Worm (Caenorhabditis elegans) whole organism, L2 larva: ENCODE data around the gene T26C12.2.
"Not testable (repeated sequence)": the region's sequence is repeated elsewhere in the genome, so short reads cannot be mapped to it uniquely, and the experiment has no call there.

Experiments
- C34F6.9 ChIP-seq: fragments of 150-350 bp; optimal IDR thresholded peaks from 2 replicates; lab custom pipeline; 2014; ENCODE audit warnings: missing biosample characterization, missing genetic modification characterization
- F13H6.1 ChIP-seq: sonication (generic microtip); optimal IDR thresholded peaks from 2 replicates; lab custom pipeline; 2016; ENCODE audit warnings: missing genetic modification characterization, missing compliant biosample characterization
- R02D3.7 ChIP-seq: fragments of 150-350 bp; optimal IDR thresholded peaks from 2 replicates; lab custom pipeline; 2014; ENCODE audit warnings: missing biosample characterization, missing genetic modification characterization
- Y55F3AM.14 ChIP-seq: fragments of 200-800 bp; sonication (Bioruptor generic); optimal IDR thresholded peaks from 2 replicates; lab custom pipeline; 2018; ENCODE audit warnings: mild to moderate bottlenecking, missing genetic modification characterization, missing compliant biosample characterization
- ZK546.5 ChIP-seq: sonication (generic microtip); optimal IDR thresholded peaks from 2 replicates; lab custom pipeline; 2017; ENCODE audit warnings: missing biosample characterization, missing genetic modification characterization
- alr-1 ChIP-seq: fragments of 150-350 bp; optimal IDR thresholded peaks from 2 replicates; lab custom pipeline; 2014; ENCODE audit warnings: missing biosample characterization, missing genetic modification characterization
- ama-1 ChIP-seq: fragments of 150-350 bp; optimal IDR thresholded peaks from 2 replicates; lab custom pipeline; 2018; ENCODE audit warnings: inconsistent platforms
- blmp-1 ChIP-seq: sonication (generic microtip); optimal IDR thresholded peaks from 2 replicates; lab custom pipeline; 2017; ENCODE audit warnings: missing genetic modification characterization, mild to moderate bottlenecking, missing compliant biosample characterization, antibody characterized with exemption, moderate library complexity; ENCODE audit not compliant: insufficient read depth
- ceh-16 ChIP-seq: fragments of 150-350 bp; optimal IDR thresholded peaks from 2 replicates; lab custom pipeline; 2014; ENCODE audit warnings: missing biosample characterization, missing genetic modification characterization
- ceh-82 ChIP-seq: fragments of 150-350 bp; optimal IDR thresholded peaks from 2 replicates; lab custom pipeline; 2014; ENCODE audit warnings: missing biosample characterization, missing genetic modification characterization
- crh-2 ChIP-seq: sonication (generic microtip); optimal IDR thresholded peaks from 2 replicates; lab custom pipeline; 2017; ENCODE audit warnings: missing biosample characterization, missing genetic modification characterization
- dmd-4 ChIP-seq: sonication (generic microtip); optimal IDR thresholded peaks from 2 replicates; lab custom pipeline; 2017; ENCODE audit warnings: missing biosample characterization, missing genetic modification characterization
- egl-27 ChIP-seq: sonication (generic microtip); optimal IDR thresholded peaks from 3 replicates; lab custom pipeline; 2017; ENCODE audit warnings: missing biosample characterization, missing genetic modification reagents, missing genetic modification characterization
- fos-1 ChIP-seq: fragments of 150-350 bp; optimal IDR thresholded peaks from 2 replicates; lab custom pipeline; 2014; ENCODE audit warnings: missing biosample characterization, missing genetic modification characterization
- gmeb-1 ChIP-seq: fragments of 150-350 bp; optimal IDR thresholded peaks from 2 replicates; lab custom pipeline; 2014; ENCODE audit warnings: missing biosample characterization, missing genetic modification characterization
- lin-11 ChIP-seq: fragments of 150-350 bp; sonication (generic microtip); optimal IDR thresholded peaks from 2 replicates; lab custom pipeline; 2014; ENCODE audit warnings: missing biosample characterization, missing genetic modification characterization, inconsistent platforms, mixed read lengths
- lin-13 ChIP-seq: fragments of 150-350 bp; optimal IDR thresholded peaks from 2 replicates; lab custom pipeline; 2014; ENCODE audit warnings: missing biosample characterization, missing genetic modification reagents, missing genetic modification characterization
- lin-39 ChIP-seq: fragments of 150-350 bp; optimal IDR thresholded peaks from 2 replicates; lab custom pipeline; 2014; ENCODE audit warnings: missing biosample characterization, missing genetic modification reagents, missing genetic modification characterization
- lsy-2 ChIP-seq, 2 experiments: fragments of 150-350 bp in 1 of 2; sonication (generic microtip) in 1 of 2; optimal IDR thresholded peaks; 2 replicates each; lab custom pipeline; 2014 to 2017; ENCODE audit warnings: missing biosample characterization in 2 of 2, missing genetic modification characterization in 2 of 2
- mab-5 ChIP-seq: fragments of 150-350 bp; optimal IDR thresholded peaks from 2 replicates; lab custom pipeline; 2014; ENCODE audit warnings: missing biosample characterization, missing genetic modification characterization
- mbf-1 ChIP-seq: sonication (generic microtip); optimal IDR thresholded peaks from 2 replicates; lab custom pipeline; 2017; ENCODE audit warnings: missing biosample characterization, missing genetic modification characterization
- mdl-1 ChIP-seq, 2 experiments: fragments of 150-350 bp in 1 of 2; sonication (generic microtip) in 1 of 2; optimal IDR thresholded peaks; 2 replicates each; lab custom pipeline; 2017; ENCODE audit warnings: missing biosample characterization in 2 of 2, missing genetic modification characterization in 2 of 2
- nhr-77 ChIP-seq: fragments of 150-350 bp; optimal IDR thresholded peaks from 2 replicates; lab custom pipeline; 2014; ENCODE audit warnings: missing biosample characterization, missing genetic modification characterization
- peb-1 ChIP-seq: fragments of 150-350 bp; optimal IDR thresholded peaks from 2 replicates; lab custom pipeline; 2014; ENCODE audit warnings: missing biosample characterization, missing genetic modification characterization
- sem-4 ChIP-seq: fragments of 150-350 bp; optimal IDR thresholded peaks from 2 replicates; lab custom pipeline; 2014; ENCODE audit warnings: missing biosample characterization, missing genetic modification reagents, missing genetic modification characterization
- skn-1 ChIP-seq: sonication (generic microtip); optimal IDR thresholded peaks from 2 replicates; lab custom pipeline; 2017; ENCODE audit warnings: missing biosample characterization, missing genetic modification characterization
- sma-3 ChIP-seq: sonication (generic microtip); optimal IDR thresholded peaks from 2 replicates; lab custom pipeline; 2016; ENCODE audit warnings: missing genetic modification reagents, missing genetic modification characterization, missing compliant biosample characterization
- sma-9 ChIP-seq, 2 experiments: fragments of 150-350 bp in 1 of 2; sonication (generic microtip) in 1 of 2; optimal IDR thresholded peaks; 2 replicates each; lab custom pipeline; 2014 to 2016; ENCODE audit warnings: missing genetic modification characterization in 2 of 2, mild to moderate bottlenecking in 1 of 2, missing biosample characterization in 1 of 2, missing compliant biosample characterization in 1 of 2, missing genetic modification reagents in 1 of 2, moderate library complexity in 1 of 2
- snpc-4 ChIP-seq: fragments of 150-350 bp; optimal IDR thresholded peaks from 2 replicates; lab custom pipeline; 2014; ENCODE audit warnings: missing biosample characterization, missing genetic modification characterization
- unc-55 ChIP-seq: fragments of 150-350 bp; sonication (generic microtip); optimal IDR thresholded peaks from 3 replicates; lab custom pipeline; 2014; ENCODE audit warnings: missing biosample characterization, missing genetic modification reagents, missing genetic modification characterization
- unc-62 ChIP-seq: fragments of 150-350 bp; optimal IDR thresholded peaks from 2 replicates; lab custom pipeline; 2014; ENCODE audit warnings: missing biosample characterization, missing genetic modification reagents, missing genetic modification characterization
- zag-1 ChIP-seq: fragments of 150-350 bp; optimal IDR thresholded peaks from 2 replicates; lab custom pipeline; 2014; ENCODE audit warnings: missing biosample characterization, missing genetic modification characterization

Gene T26C12.2

DNA sequence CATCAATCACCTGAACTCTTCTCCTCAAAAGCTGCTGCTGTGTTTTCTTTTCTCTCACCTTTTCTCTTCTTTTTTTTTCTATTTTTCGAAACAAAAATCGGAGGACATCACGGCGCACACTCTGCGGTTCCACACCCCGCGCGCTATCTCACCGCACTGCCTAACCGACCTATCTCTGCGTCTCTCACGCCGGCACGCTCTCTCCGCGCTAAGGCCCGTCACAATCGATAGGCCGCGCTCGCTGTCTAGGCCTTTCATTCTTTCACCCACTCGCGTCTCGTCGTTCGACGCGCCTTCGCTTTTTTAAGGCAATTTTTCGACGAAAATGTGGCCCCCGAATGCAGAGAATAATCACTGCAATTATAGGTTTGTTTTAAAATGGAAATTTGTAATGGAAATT lies 45.7 kb upstream of the T26C12.2 start, which contains the start of gene zip-11 (continued):
- TF ChIP-seq mdl-1 (tag; optimal IDR thresholded peaks at IDR 0.05; lab: Kevin White, UChicago), result peak in 1 of 2 experiments; percentile 63
- TF ChIP-seq lin-39 (tag; lab: Kevin White, UChicago), result no peak

ce11 chrIV:3310662-3311219 lies 45.2 kb upstream of the T26C12.2 start:
- no peak for TF ChIP-seq alr-1 (tag; lab: Kevin White, UChicago)
- no peak for TF ChIP-seq nhr-77 (tag; lab: Kevin White, UChicago)
- peak; percentile 41 for TF ChIP-seq sma-9 (GFP tag; optimal IDR thresholded peaks at IDR 0.05; lab: Kevin White, UChicago)
- no peak for TF ChIP-seq sma-9 (tag; optimal IDR thresholded peaks at IDR 0.05; lab: Kevin White, UChicago)
- no peak for TF ChIP-seq gmeb-1 (tag; lab: Kevin White, UChicago)
- TF ChIP-seq unc-55, result no peak
- no peak for TF ChIP-seq R02D3.7
- TF ChIP-seq mdl-1 (tag; optimal IDR thresholded peaks at IDR 0.05; lab: Kevin White, UChicago), result no peak

DNA sequence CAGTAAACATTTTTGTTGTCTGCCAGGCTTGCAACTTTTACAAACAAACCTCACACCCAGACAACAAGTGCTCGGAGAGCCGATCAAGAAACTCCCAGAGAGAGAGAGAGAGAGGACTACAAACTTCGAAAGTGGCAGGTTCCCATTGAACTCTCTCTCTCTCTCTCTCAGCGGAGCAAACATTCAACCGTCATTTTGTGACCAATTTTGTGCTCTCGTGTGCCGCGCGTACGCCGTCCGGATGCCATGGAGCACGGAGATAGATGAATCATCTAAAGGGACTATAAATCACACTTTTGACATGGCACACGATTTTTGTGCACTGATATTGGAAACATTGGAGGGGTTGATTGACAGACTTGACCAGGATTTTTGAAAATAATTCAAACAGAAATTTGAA lies 43.3 kb upstream of the T26C12.2 start:
- TF ChIP-seq F13H6.1 (tag; lab: Kevin White, UChicago), result peak; percentile 28
- TF ChIP-seq lin-39 (tag; lab: Kevin White, UChicago), result no peak

ce11 chrIV:3307463-3307862 lies 41.9 kb upstream of the T26C12.2 start, which contains the start of gene W08E12.9:
TSS of gene W08E12.9 (minus strand) at chrIV:3307563.
- TF ChIP-seq snpc-4 (tag; lab: Kevin White, UChicago) (no peak), unc-62 (GFP tag; lab: Kevin White, UChicago) (no peak), nhr-77 (tag; lab: Kevin White, UChicago) (no peak), lsy-2 (tag; optimal IDR thresholded peaks at IDR 0.05; lab: Kevin White, UChicago) (no peak), ZK546.5 (no peak), gmeb-1 (tag; lab: Kevin White, UChicago) (no peak), ceh-82 (no peak), ama-1 (lab: Kevin White, UChicago) (no peak), fos-1 (tag; lab: Kevin White, UChicago) (no peak), Y55F3AM.14 (GFP tag; lab: Kevin White, UChicago) (no peak), lin-13 (GFP tag; lab: Kevin White, UChicago) (no peak), zag-1 (tag; lab: Kevin White, UChicago) (no peak), crh-2 (tag; lab: Kevin White, UChicago) (no peak), peb-1 (tag; lab: Kevin White, UChicago) (no peak)
- TF ChIP-seq, all 48 proteins: peak for 0

DNA sequence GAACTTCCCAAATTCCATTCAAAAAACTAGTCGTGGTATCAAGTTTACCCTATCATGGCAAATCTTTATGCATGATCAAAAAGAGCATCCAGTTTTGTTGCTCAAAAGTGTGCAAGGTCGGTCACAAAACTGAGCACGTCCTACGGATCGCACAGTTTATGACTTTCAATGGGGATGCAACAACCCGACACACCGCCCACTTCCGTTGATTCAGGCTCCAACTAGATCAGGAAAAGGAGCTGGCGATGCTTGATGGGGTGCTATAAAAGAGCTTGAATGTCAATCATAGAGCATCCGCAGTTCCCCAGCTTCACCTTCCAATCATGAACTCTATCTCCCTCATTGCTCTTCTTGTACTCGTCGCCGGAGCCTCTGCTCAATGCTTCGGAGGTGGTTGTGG lies 40.0 kb upstream of the T26C12.2 start, which contains the start of gene W08E12.2:
W08E12.2 (plus strand) TSS at position 301 of the 400 bp plus-strand sequence.
- TF ChIP-seq fos-1 (tag; lab: Kevin White, UChicago) (no peak), R02D3.7 (no peak), mab-5 (no peak), sma-9 (GFP tag; optimal IDR thresholded peaks at IDR 0.05; lab: Kevin White, UChicago) (no peak), sma-9 (tag; optimal IDR thresholded peaks at IDR 0.05; lab: Kevin White, UChicago) (no peak), sma-3 (no peak), ceh-16 (tag; lab: Kevin White, UChicago) (no peak), skn-1 (tag; lab: Kevin White, UChicago) (no peak), blmp-1 (tag; lab: Kevin White, UChicago) (no peak), mbf-1 (no peak), mdl-1 (tag; optimal IDR thresholded peaks at IDR 0.05; lab: Kevin White, UChicago) (no peak), lsy-2 (tag; optimal IDR thresholded peaks at IDR 0.05; lab: Kevin White, UChicago) (no peak), lin-11 (tag; lab: Kevin White, UChicago) (no peak), dmd-4 (tag; lab: Kevin White, UChicago) (no peak), C34F6.9 (no peak), ceh-82 (no peak), peb-1 (tag; lab: Kevin White, UChicago) (no peak), sem-4 (no peak)

DNA sequence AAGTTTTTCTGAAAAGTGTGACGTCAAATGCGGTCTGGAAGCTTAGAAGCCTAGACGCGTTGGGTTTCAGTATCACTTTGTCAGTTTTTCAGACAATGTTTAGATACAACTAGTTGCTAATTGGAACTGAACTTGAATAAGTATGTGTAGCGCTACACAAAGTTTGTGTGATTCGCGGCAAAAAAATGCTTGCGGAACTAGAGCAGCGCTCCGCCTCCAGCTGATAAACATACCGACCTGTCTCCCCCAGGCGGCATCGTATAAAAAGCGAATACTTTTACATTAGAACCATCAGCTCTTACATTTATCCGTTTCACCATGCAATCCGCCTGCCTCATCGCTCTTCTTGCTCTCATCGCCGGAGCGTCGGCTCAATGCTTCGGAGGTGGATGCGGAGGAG lies 38.1 kb upstream of the T26C12.2 start, which contains the start of gene idpp-12:
idpp-12 (plus strand) TSS at position 301 of the 400 bp plus-strand sequence.
- TF ChIP-seq C34F6.9; sma-9 (GFP tag; optimal IDR thresholded peaks at IDR 0.05; lab: Kevin White, UChicago); sma-9 (tag; optimal IDR thresholded peaks at IDR 0.05; lab: Kevin White, UChicago); egl-27: not testable (repeated sequence)
